Worm (Caenorhabditis elegans) whole organism, L4/young adult: ENCODE data around the gene T28A11.18.
A peak's percentile ranks its signal among the peaks of the same experiment; 100 is the strongest.

ENCODE experiments used
- W03F9.2 ChIP-seq: fragments of 150-350 bp; optimal IDR thresholded peaks from 2 replicates; lab custom pipeline; 2014; ENCODE audit warnings: missing biosample characterization, missing genetic modification characterization
- dao-5 ChIP-seq: sonication (generic microtip); optimal IDR thresholded peaks from 2 replicates; lab custom pipeline; 2016; ENCODE audit warnings: missing genotype, missing genetic modification characterization, moderate library complexity, missing compliant biosample characterization
- him-1 ChIP-seq: sonication (generic microtip); optimal IDR thresholded peaks from 2 replicates; lab custom pipeline; 2016; ENCODE audit warnings: missing genotype, missing genetic modification reagents, missing genetic modification characterization, missing compliant biosample characterization

Gene T28A11.18

ce11 chrV:3267950-3268349 is at the start of gene T28A11.18:
TSS of gene T28A11.18 (minus strand) at chrV:3268050.
- no peak for TF ChIP-seq dao-5 (tag; lab: Kevin White, UChicago)
- no peak for TF ChIP-seq him-1 (tag; lab: Kevin White, UChicago)
- no peak for TF ChIP-seq W03F9.2 (tag; lab: Kevin White, UChicago)

ce11 chrV:3316108-3316507 is 48.3 kb upstream of the T28A11.18 start, which contains the start of gene F35F10.1:
TSS of gene F35F10.1 (plus strand) at chrV:3316307.
- no peak for TF ChIP-seq W03F9.2 (tag; lab: Kevin White, UChicago)
- TF ChIP-seq dao-5 (tag; lab: Kevin White, UChicago) = no peak
- TF ChIP-seq him-1 (tag; lab: Kevin White, UChicago) = no peak

ce11 chrV:3315308-3315707 is 47.5 kb upstream of the T28A11.18 start, which contains the start of gene arrd-19:
TSS of gene arrd-19 (minus strand) at chrV:3315516.
- TF ChIP-seq dao-5 (tag; lab: Kevin White, UChicago) (no peak), him-1 (tag; lab: Kevin White, UChicago) (peak; percentile 18), W03F9.2 (tag; lab: Kevin White, UChicago) (peak; percentile 16)

ce11 chrV:3312067-3312666 is 44.3 kb upstream of the T28A11.18 start, which contains the start of gene arrd-18:
TSS of gene arrd-18 (minus strand) at chrV:3312117.
- TF ChIP-seq him-1 (tag; lab: Kevin White, UChicago) = no peak
- no peak for TF ChIP-seq W03F9.2 (tag; lab: Kevin White, UChicago)
- TF ChIP-seq dao-5 (tag; lab: Kevin White, UChicago) = no peak

- TF ChIP-seq him-1 (tag; lab: Kevin White, UChicago) (no peak), dao-5 (tag; lab: Kevin White, UChicago) (no peak), W03F9.2 (tag; lab: Kevin White, UChicago) (no peak)
Measured at ce11 chrV:3308169-3308568, 40.3 kb upstream of the T28A11.18 start, which contains the start of gene srbc-3. TSS of gene srbc-3 (plus strand) at chrV:3308469.

ce11 chrV:3301898-3302297 is 34.0 kb upstream of the T28A11.18 start, which contains the start of gene srbc-1:
TSS of gene srbc-1 (minus strand) at chrV:3301998.
- TF ChIP-seq W03F9.2 (tag; lab: Kevin White, UChicago) = no peak
- no peak for TF ChIP-seq dao-5 (tag; lab: Kevin White, UChicago)
- TF ChIP-seq him-1 (tag; lab: Kevin White, UChicago) = no peak

- no peak for TF ChIP-seq him-1 (tag; lab: Kevin White, UChicago)
Measured at ce11 chrV:3299437-3299836, 31.6 kb upstream of the T28A11.18 start.

ce11 chrV:3297764-3298163 is 29.9 kb upstream of the T28A11.18 start, which contains the start of gene srx-122:
TSS of gene srx-122 (minus strand) at chrV:3297864.
- TF ChIP-seq him-1 (tag; lab: Kevin White, UChicago) (no peak), dao-5 (tag; lab: Kevin White, UChicago) (no peak), W03F9.2 (tag; lab: Kevin White, UChicago) (no peak)

- TF ChIP-seq him-1 (tag; lab: Kevin White, UChicago) = no peak
- TF ChIP-seq W03F9.2 (tag; lab: Kevin White, UChicago) = no peak
- TF ChIP-seq dao-5 (tag; lab: Kevin White, UChicago) = no peak
Measured at ce11 chrV:3295368-3295767, 27.5 kb upstream of the T28A11.18 start.

- TF ChIP-seq dao-5 (tag; lab: Kevin White, UChicago) = no peak
- no peak for TF ChIP-seq W03F9.2 (tag; lab: Kevin White, UChicago)
- no peak for TF ChIP-seq him-1 (tag; lab: Kevin White, UChicago)
Measured at ce11 chrV:3289267-3289666, 21.4 kb upstream of the T28A11.18 start, which contains the start of gene F35F10.6. TSS of gene F35F10.6 (minus strand) at chrV:3289367.

- TF ChIP-seq him-1 (tag; lab: Kevin White, UChicago) = no peak
- TF ChIP-seq dao-5 (tag; lab: Kevin White, UChicago) = no peak
- TF ChIP-seq W03F9.2 (tag; lab: Kevin White, UChicago) = no peak
Measured at ce11 chrV:3288134-3288533, 20.3 kb upstream of the T28A11.18 start.

- TF ChIP-seq W03F9.2 (tag; lab: Kevin White, UChicago) = no peak
- no peak for TF ChIP-seq him-1 (tag; lab: Kevin White, UChicago)
- TF ChIP-seq dao-5 (tag; lab: Kevin White, UChicago) = no peak
Measured at ce11 chrV:3287330-3287729, 19.5 kb upstream of the T28A11.18 start, which contains the start of gene F35F10.7. TSS of gene F35F10.7 (minus strand) at chrV:3287430.

- no peak for TF ChIP-seq W03F9.2 (tag; lab: Kevin White, UChicago)
- no peak for TF ChIP-seq him-1 (tag; lab: Kevin White, UChicago)
- TF ChIP-seq dao-5 (tag; lab: Kevin White, UChicago) = no peak
Measured at ce11 chrV:3284629-3285028, 16.8 kb upstream of the T28A11.18 start, which contains the start of gene F35F10.5. TSS of gene F35F10.5 (plus strand) at chrV:3284929.

- no peak for TF ChIP-seq dao-5 (tag; lab: Kevin White, UChicago)
- no peak for TF ChIP-seq him-1 (tag; lab: Kevin White, UChicago)
- TF ChIP-seq W03F9.2 (tag; lab: Kevin White, UChicago) = no peak
Measured at ce11 chrV:3282957-3283356, 15.1 kb upstream of the T28A11.18 start, which contains the start of gene str-64. TSS of gene str-64 (plus strand) at chrV:3283257.
